Worm (Caenorhabditis elegans) whole organism, L1 larva: Measurements from ENCODE around the gene F59B10.6.

Source experiments
- lin-13 ChIP-seq: fragments of 150-350 bp; optimal IDR thresholded peaks from 2 replicates; lab custom pipeline; 2014; ENCODE audit warnings: missing biosample characterization, missing genetic modification reagents, missing genetic modification characterization
- nhr-11 ChIP-seq: fragments of 150-350 bp; optimal IDR thresholded peaks from 2 replicates; lab custom pipeline; 2014; ENCODE audit warnings: missing biosample characterization, missing genetic modification characterization
- nhr-76 ChIP-seq: sonication (generic microtip); optimal IDR thresholded peaks from 2 replicates; lab custom pipeline; 2017; ENCODE audit warnings: missing biosample characterization, missing genetic modification characterization
- zag-1 ChIP-seq: fragments of 150-350 bp; optimal IDR thresholded peaks from 2 replicates; lab custom pipeline; 2014; ENCODE audit warnings: missing biosample characterization, missing genetic modification characterization

- TF ChIP-seq zag-1 (no peak), nhr-11 (tag; lab: Kevin White, UChicago) (no peak), lin-13 (GFP tag; lab: Kevin White, UChicago) (no peak), nhr-76 (tag; lab: Kevin White, UChicago) (no peak)
These were observed 47.3 kb downstream of the F59B10.6 start, which contains the start of gene ZK666.4 for ce11 chrII:10476959-10477358.
